Worm (Caenorhabditis elegans) whole organism, mixed stage, embryonic: ENCODE results near the gene tmbi-4.

ENCODE experiments used
- bed-3 ChIP-seq: fragments of 200-800 bp; sonication (Bioruptor generic); optimal IDR thresholded peaks from 3 replicates; lab custom pipeline; 2018; ENCODE audit warnings: mild to moderate bottlenecking, missing genetic modification characterization, moderate library complexity, missing compliant biosample characterization
- cnd-1 ChIP-seq: fragments of 200-800 bp; sonication (Bioruptor generic); optimal IDR thresholded peaks from 2 replicates; lab custom pipeline; 2018; ENCODE audit warnings: mild to moderate bottlenecking, missing genetic modification characterization, missing compliant biosample characterization
- elt-1 ChIP-seq: sonication (generic microtip); optimal IDR thresholded peaks from 2 replicates; lab custom pipeline; 2017; ENCODE audit warnings: missing genetic modification characterization, mild to moderate bottlenecking, missing compliant biosample characterization, antibody characterized with exemption, moderate library complexity, borderline replicate concordance; ENCODE audit not compliant: insufficient read depth
- ham-2 ChIP-seq: fragments of 200-800 bp; sonication (Bioruptor generic); optimal IDR thresholded peaks from 2 replicates; lab custom pipeline; 2018; ENCODE audit warnings: mild to moderate bottlenecking, missing genetic modification characterization, missing compliant biosample characterization
- lin-13 ChIP-seq: fragments of 150-350 bp; optimal IDR thresholded peaks from 2 replicates; lab custom pipeline; 2014; ENCODE audit warnings: missing biosample characterization, missing genetic modification characterization
- lin-32 ChIP-seq: fragments of 200-800 bp; sonication (Bioruptor generic); optimal IDR thresholded peaks from 2 replicates; lab custom pipeline; 2018; ENCODE audit warnings: mild to moderate bottlenecking, missing genetic modification characterization, missing compliant biosample characterization
- nhr-12 ChIP-seq: fragments of 150-350 bp; optimal IDR thresholded peaks from 2 replicates; lab custom pipeline; 2014; ENCODE audit warnings: missing biosample characterization, missing genetic modification characterization
- tbx-8 ChIP-seq: fragments of 200-800 bp; sonication (Bioruptor generic); optimal IDR thresholded peaks from 2 replicates; lab custom pipeline; 2018; ENCODE audit warnings: mild to moderate bottlenecking, missing genetic modification characterization, moderate library complexity, missing compliant biosample characterization
- unc-62 ChIP-seq: fragments of 150-350 bp; optimal IDR thresholded peaks from 2 replicates; lab custom pipeline; 2014; ENCODE audit warnings: missing biosample characterization, missing genetic modification reagents, missing genetic modification characterization
- ztf-11 ChIP-seq: fragments of 150-350 bp; optimal IDR thresholded peaks from 2 replicates; lab custom pipeline; 2014; ENCODE audit warnings: missing biosample characterization, missing genetic modification characterization

DNA sequence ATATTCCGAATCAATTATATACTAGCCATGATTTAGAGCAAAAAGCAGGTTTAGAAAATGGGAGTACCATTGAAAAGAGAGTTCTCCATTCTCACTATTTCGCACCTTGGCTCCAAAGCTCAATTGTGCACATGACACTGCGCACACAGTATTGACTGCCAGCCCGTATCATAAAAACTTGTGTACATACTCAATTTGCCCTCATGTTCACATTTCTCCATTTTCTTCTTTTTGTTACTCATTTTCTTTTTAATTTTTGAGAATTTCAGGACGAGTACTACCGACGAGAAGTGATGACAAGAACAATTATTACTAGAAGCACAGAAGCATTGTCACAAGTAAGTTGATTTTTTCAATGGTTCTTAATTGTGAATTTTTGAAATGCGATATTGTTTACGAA is 46.1 kb upstream of the tmbi-4 start:
- TF ChIP-seq lin-13 (tag; lab: Kevin White, UChicago) (no peak), lin-32 (GFP tag; lab: Kevin White, UChicago) (no peak), unc-62 (no peak), nhr-12 (tag; lab: Kevin White, UChicago) (no peak), bed-3 (GFP tag; lab: Kevin White, UChicago) (no peak), elt-1 (tag; lab: Kevin White, UChicago) (no peak), ztf-11 (tag; lab: Kevin White, UChicago) (no peak), tbx-8 (no peak), ham-2 (GFP tag; lab: Kevin White, UChicago) (no peak), cnd-1 (tag; lab: Kevin White, UChicago) (no peak)
